Fruit fly (Drosophila melanogaster) whole organism, wandering third instar larva: Measurements from ENCODE around the gene mthl9.

Experiments used
- Abd-B ChIP-seq: fragments of >200 bp; optimal IDR thresholded peaks from 2 replicates; lab custom pipeline; 2017; ENCODE audit warnings: missing biosample characterization, missing genetic modification characterization
- CG32264 ChIP-seq: fragments of 200-800 bp; sonication (Bioruptor generic); optimal IDR thresholded peaks from 2 replicates; lab custom pipeline; 2016; ENCODE audit warnings: missing biosample characterization, missing genetic modification characterization
- CG9705 ChIP-seq: fragments of 200-800 bp; sonication (Bioruptor generic); optimal IDR thresholded peaks from 2 replicates; lab custom pipeline; 2018; ENCODE audit warnings: missing biosample characterization, mild to moderate bottlenecking, missing genetic modification characterization
- CrebA ChIP-seq: fragments of 200-800 bp; sonication (Bioruptor generic); optimal IDR thresholded peaks from 2 replicates; lab custom pipeline; 2016; ENCODE audit warnings: missing biosample characterization, mild to moderate bottlenecking, missing genetic modification characterization, borderline replicate concordance
- Dfd ChIP-seq: fragments of >200 bp; optimal IDR thresholded peaks from 2 replicates; lab custom pipeline; 2017; ENCODE audit warnings: missing biosample characterization, missing genetic modification characterization
- Dif ChIP-seq: fragments of 200-275, 200-300 bp; sonication (Bioruptor generic); optimal IDR thresholded peaks from 2 replicates; lab custom pipeline; 2018; ENCODE audit warnings: missing biosample characterization, missing genetic modification characterization; ENCODE audit not compliant: partially characterized antibody
- GATAd ChIP-seq: sonication (Bioruptor generic); optimal IDR thresholded peaks from 2 replicates; lab custom pipeline; 2016; ENCODE audit warnings: missing biosample characterization, missing genetic modification characterization
- Hnf4 ChIP-seq: fragments of 200-800 bp; sonication (Bioruptor generic); optimal IDR thresholded peaks from 2 replicates; lab custom pipeline; 2016; ENCODE audit warnings: missing biosample characterization, mild to moderate bottlenecking, missing genetic modification characterization
- Hr78 ChIP-seq: fragments of >200 bp; optimal IDR thresholded peaks from 2 replicates; lab custom pipeline; 2017; ENCODE audit warnings: missing biosample characterization, missing genetic modification characterization
- Hr83 ChIP-seq: fragments of 200-300 bp; sonication (Bioruptor generic); optimal IDR thresholded peaks from 2 replicates; lab custom pipeline; 2016; ENCODE audit warnings: missing biosample characterization, mild to moderate bottlenecking, missing genetic modification characterization, moderate library complexity; ENCODE audit not compliant: poor library complexity, severe bottlenecking
- Jra ChIP-seq: sonication (Bioruptor generic); optimal IDR thresholded peaks from 2 replicates; lab custom pipeline; 2016; ENCODE audit warnings: missing biosample characterization, missing genetic modification characterization
- Mio ChIP-seq: sonication (Bioruptor generic); optimal IDR thresholded peaks from 2 replicates; lab custom pipeline; 2016; ENCODE audit warnings: missing biosample characterization, missing genetic modification characterization
- Myc ChIP-seq: fragments of >200 bp; optimal IDR thresholded peaks from 2 replicates; lab custom pipeline; 2017
- N ChIP-seq: fragments of >200 bp; optimal IDR thresholded peaks from 2 replicates; lab custom pipeline; 2018; ENCODE audit warnings: missing biosample characterization, missing external identifiers, missing genetic modification characterization
- OdsH ChIP-seq: fragments of 200-800 bp; sonication (Bioruptor generic); optimal IDR thresholded peaks from 2 replicates; lab custom pipeline; 2016; ENCODE audit warnings: missing biosample characterization, mild to moderate bottlenecking, missing genetic modification characterization
- Rel ChIP-seq, 2 experiments: fragments of 200-800 bp; sonication (Bioruptor generic) in 1 of 2; optimal IDR thresholded peaks; 2 replicates in 1 of 2; 3 replicates in 1 of 2; lab custom pipeline; 2016 to 2019; ENCODE audit warnings: mild to moderate bottlenecking in 2 of 2, missing biosample characterization in 2 of 2, missing genetic modification characterization in 2 of 2, moderate library complexity in 1 of 2
- Sp1 ChIP-seq: fragments of 200-800 bp; sonication (Bioruptor generic); optimal IDR thresholded peaks from 3 replicates; lab custom pipeline; 2019; ENCODE audit warnings: missing biosample characterization, mild to moderate bottlenecking, missing genetic modification characterization, moderate library complexity
- Vsx2 ChIP-seq: fragments of 200-300, 225-300 bp; sonication (Bioruptor generic); optimal IDR thresholded peaks from 2 replicates; lab custom pipeline; 2018; ENCODE audit warnings: missing biosample characterization, missing genetic modification characterization; ENCODE audit not compliant: partially characterized antibody
- br ChIP-seq: fragments of 200-800 bp; sonication (Bioruptor generic); optimal IDR thresholded peaks from 2 replicates; lab custom pipeline; 2016; ENCODE audit warnings: missing biosample characterization, missing genetic modification characterization
- brk ChIP-seq: fragments of 200-800 bp; sonication (Bioruptor generic); optimal IDR thresholded peaks from 2 replicates; lab custom pipeline; 2016; ENCODE audit warnings: missing biosample characterization, mild to moderate bottlenecking, missing genetic modification characterization
- dl ChIP-seq, 2 experiments: fragments of 175-275, 200-275 bp in 1 of 2; fragments of 200-275 bp in 1 of 2; sonication (Bioruptor generic); optimal IDR thresholded peaks; lab custom pipeline; 2018; ENCODE audit warnings: mild to moderate bottlenecking in 2 of 2, missing biosample characterization in 2 of 2, missing genetic modification characterization in 2 of 2, moderate library complexity in 2 of 2; ENCODE audit not compliant: partially characterized antibody in 2 of 2, insufficient read depth in 1 of 2
- dmrt93B ChIP-seq: fragments of 200-800 bp; sonication (Bioruptor generic); optimal IDR thresholded peaks from 2 replicates; lab custom pipeline; 2018; ENCODE audit warnings: missing biosample characterization, mild to moderate bottlenecking, missing genetic modification characterization
- dsf ChIP-seq: sonication (Bioruptor generic); optimal IDR thresholded peaks from 2 replicates; lab custom pipeline; 2016; ENCODE audit warnings: missing biosample characterization, missing genetic modification characterization, borderline replicate concordance
- ey ChIP-seq: fragments of 200-800 bp; sonication (Bioruptor generic); optimal IDR thresholded peaks from 2 replicates; lab custom pipeline; 2016; ENCODE audit warnings: missing biosample characterization, missing genetic modification characterization
- foxo ChIP-seq, 2 experiments: fragments of 200-800 bp; sonication (Bioruptor generic); optimal IDR thresholded peaks; 2 replicates in 1 of 2; 3 replicates in 1 of 2; lab custom pipeline; 2016 to 2017; ENCODE audit warnings: missing biosample characterization in 2 of 2, missing genetic modification characterization in 2 of 2
- fru ChIP-seq: fragments of 200-800 bp; sonication (Bioruptor generic); optimal IDR thresholded peaks from 3 replicates; lab custom pipeline; 2016; ENCODE audit warnings: missing biosample characterization, mild to moderate bottlenecking, missing genetic modification characterization
- jim ChIP-seq: fragments of 175-275, 200-325 bp; sonication (Bioruptor generic); optimal IDR thresholded peaks from 2 replicates; lab custom pipeline; 2016; ENCODE audit warnings: missing biosample characterization, mild to moderate bottlenecking, missing genetic modification characterization
- lola ChIP-seq: fragments of >200 bp; optimal IDR thresholded peaks from 2 replicates; lab custom pipeline; 2017; ENCODE audit warnings: missing biosample characterization, missing genetic modification characterization
- pan ChIP-seq: fragments of >200 bp; optimal IDR thresholded peaks from 2 replicates; lab custom pipeline; 2017
- psq ChIP-seq: fragments of 200-800 bp; sonication (Bioruptor generic); optimal IDR thresholded peaks from 3 replicates; lab custom pipeline; 2017; ENCODE audit warnings: missing biosample characterization, mild to moderate bottlenecking, missing genetic modification characterization, moderate library complexity
- rgr ChIP-seq: fragments of 200-800 bp; sonication (Bioruptor generic); optimal IDR thresholded peaks from 3 replicates; lab custom pipeline; 2016; ENCODE audit warnings: missing biosample characterization, mild to moderate bottlenecking, missing genetic modification characterization
- sage ChIP-seq: fragments of 200-800 bp; sonication (Bioruptor generic); optimal IDR thresholded peaks from 2 replicates; lab custom pipeline; 2016; ENCODE audit warnings: missing biosample characterization, mild to moderate bottlenecking, missing genetic modification characterization
- sv ChIP-seq: fragments of 200-800 bp; sonication (Bioruptor generic); optimal IDR thresholded peaks from 3 replicates; lab custom pipeline; 2016; ENCODE audit warnings: missing biosample characterization, missing genetic modification characterization
- tai ChIP-seq: sonication (Bioruptor generic); optimal IDR thresholded peaks from 2 replicates; lab custom pipeline; 2016; ENCODE audit warnings: missing biosample characterization, missing genetic modification characterization
- woc ChIP-seq: sonication (Bioruptor generic); optimal IDR thresholded peaks from 2 replicates; lab custom pipeline; 2016; ENCODE audit warnings: missing biosample characterization, mild to moderate bottlenecking, missing genetic modification characterization

Gene mthl9

dm6 chr3L:374582-374981 lies 42.5 kb upstream of the mthl9 start:
- TF ChIP-seq fru (GFP tag; lab: Kevin White, UChicago): no peak
- TF ChIP-seq woc (GFP tag; lab: Kevin White, UChicago): no peak
- TF ChIP-seq Hr78 (GFP tag; lab: Kevin White, UChicago): no peak
- TF ChIP-seq tai: no peak
- TF ChIP-seq Sp1: no peak
- no peak for TF ChIP-seq psq (GFP tag; lab: Kevin White, UChicago)
- TF ChIP-seq Mio (GFP tag; lab: Kevin White, UChicago): no peak
- no peak for TF ChIP-seq ey
- no peak for TF ChIP-seq pan
- TF ChIP-seq rgr (GFP tag; lab: Kevin White, UChicago): no peak
- TF ChIP-seq GATAd: no peak
- TF ChIP-seq brk (GFP tag; lab: Kevin White, UChicago): no peak
- TF ChIP-seq Hr83 (GFP tag; lab: Kevin White, UChicago): no peak
- no peak for TF ChIP-seq CrebA (GFP tag; lab: Kevin White, UChicago)
- no peak for TF ChIP-seq Vsx2 (GFP tag; lab: Kevin White, UChicago)
- no peak for TF ChIP-seq CG32264 (GFP tag; lab: Kevin White, UChicago)
- no peak for TF ChIP-seq Dif

dm6 chr3L:371228-371627 lies 39.1 kb upstream of the mthl9 start:
- no peak for TF ChIP-seq Mio (GFP tag; lab: Kevin White, UChicago)
- no peak for TF ChIP-seq GATAd
- TF ChIP-seq N (GFP tag; lab: Kevin White, UChicago): no peak
- no peak for TF ChIP-seq ey
- no peak for TF ChIP-seq brk (GFP tag; lab: Kevin White, UChicago)
- no peak for TF ChIP-seq br (GFP tag; lab: Kevin White, UChicago)
- TF ChIP-seq dsf (GFP tag; lab: Kevin White, UChicago): no peak
- TF ChIP-seq foxo (GFP tag; optimal IDR thresholded peaks at IDR 0.05; lab: Kevin White, UChicago): no peak
- no peak for TF ChIP-seq Jra
- no peak for TF ChIP-seq Sp1
- TF ChIP-seq OdsH: no peak
- no peak for TF ChIP-seq CG9705 (GFP tag; lab: Kevin White, UChicago)
- no peak for TF ChIP-seq woc (GFP tag; lab: Kevin White, UChicago)
- no peak for TF ChIP-seq Vsx2 (GFP tag; lab: Kevin White, UChicago)
- no peak for TF ChIP-seq jim (GFP tag; lab: Kevin White, UChicago)
- no peak for TF ChIP-seq Hr78 (GFP tag; lab: Kevin White, UChicago)
- TF ChIP-seq Myc (lab: Kevin White, UChicago): no peak

- TF ChIP-seq CG9705 (GFP tag; lab: Kevin White, UChicago): no peak
- TF ChIP-seq ey: no peak
Measured at dm6 chr3L:366337-366736, 34.2 kb upstream of the mthl9 start, which contains the start of gene CG13884. Gene CG13884, minus strand, starts transcription at chr3L:366437.

- no peak for TF ChIP-seq CG32264 (GFP tag; lab: Kevin White, UChicago)
- TF ChIP-seq sage (GFP tag; lab: Kevin White, UChicago): no peak
- no peak for TF ChIP-seq CG9705 (GFP tag; lab: Kevin White, UChicago)
- no peak for TF ChIP-seq fru (GFP tag; lab: Kevin White, UChicago)
- TF ChIP-seq Hnf4: no peak
- TF ChIP-seq ey: no peak
- TF ChIP-seq dl (GFP tag; optimal IDR thresholded peaks at IDR 0.05; lab: Kevin White, UChicago; ENCODE audit: insufficient read depth in 1 of 2, partially characterized antibody in 2 of 2): peak in 1 of 2 experiments; percentile 76
- TF ChIP-seq OdsH: no peak
- no peak for TF ChIP-seq Sp1
- TF ChIP-seq Dif: peak; percentile 98
- no peak for TF ChIP-seq GATAd
- TF ChIP-seq Vsx2 (GFP tag; lab: Kevin White, UChicago): peak; percentile 99
- TF ChIP-seq Jra: no peak
- no peak for TF ChIP-seq pan
- TF ChIP-seq brk (GFP tag; lab: Kevin White, UChicago): no peak
- no peak for TF ChIP-seq Dfd (GFP tag; lab: Kevin White, UChicago)
- TF ChIP-seq sv (GFP tag; lab: Kevin White, UChicago): peak; percentile 16
- TF ChIP-seq dsf (GFP tag; lab: Kevin White, UChicago): no peak
- no peak for TF ChIP-seq Rel (GFP tag; optimal IDR thresholded peaks at IDR 0.05; lab: Kevin White, UChicago)
- TF ChIP-seq Rel (tag; optimal IDR thresholded peaks at IDR 0.05; lab: Kevin White, UChicago): no peak
- no peak for TF ChIP-seq dmrt93B (GFP tag; lab: Kevin White, UChicago)
- TF ChIP-seq rgr (GFP tag; lab: Kevin White, UChicago): no peak
- no peak for TF ChIP-seq Myc (lab: Kevin White, UChicago)
- no peak for TF ChIP-seq Hr78 (GFP tag; lab: Kevin White, UChicago)
- no peak for TF ChIP-seq jim (GFP tag; lab: Kevin White, UChicago)
- TF ChIP-seq N (GFP tag; lab: Kevin White, UChicago): no peak
- TF ChIP-seq CrebA (GFP tag; lab: Kevin White, UChicago): no peak
- TF ChIP-seq foxo (GFP tag; optimal IDR thresholded peaks at IDR 0.05; lab: Kevin White, UChicago): no peak
- no peak for TF ChIP-seq Hr83 (GFP tag; lab: Kevin White, UChicago)
- TF ChIP-seq psq (GFP tag; lab: Kevin White, UChicago): no peak
- no peak for TF ChIP-seq lola
- no peak for TF ChIP-seq tai
- TF ChIP-seq Abd-B (GFP tag; lab: Kevin White, UChicago): no peak
Measured at dm6 chr3L:361201-361600, 29.1 kb upstream of the mthl9 start, which contains the start of the genes Cdc5 and CG1233. Gene Cdc5, minus strand, starts transcription at chr3L:361383. Gene CG1233, plus strand, starts transcription at chr3L:361472.
